Worm (Caenorhabditis elegans): ENCODE results near the gene clec-33.

- TF ChIP-seq unc-62 (GFP tag; optimal IDR thresholded peaks at IDR 0.05) (no peak), efl-1 (GFP tag; optimal IDR thresholded peaks at IDR 0.05) (no peak), hlh-26 (GFP tag; conservative IDR thresholded peaks at IDR 0.05) (no peak), snpc-1.3 (tag; optimal IDR thresholded peaks at IDR 0.05; ENCODE audit: insufficient read depth) (no peak)
These were observed 40.2 kb upstream of the clec-33 start, which contains the start of gene F09C6.16 for ce11 chrV:16909871-16910270.
